Fruit fly (Drosophila melanogaster) whole organism, embryonic: Measurements from ENCODE around the gene CG34290.

Source experiments
- Adf1 ChIP-seq: fragments of 200-800 bp; sonication (Bioruptor generic); IDR thresholded peaks from 2 replicates; pipeline ENCODE4 v1.3.6; 2022; ENCODE audit warnings: missing biosample characterization, missing genetic modification characterization
- Bdp1 ChIP-seq: fragments of 200-800 bp; sonication (Bioruptor generic); optimal IDR thresholded peaks from 3 replicates; lab custom pipeline; 2016; ENCODE audit warnings: missing biosample characterization, missing genetic modification characterization
- Bgb ChIP-seq: fragments of 200-800 bp; sonication (Bioruptor generic); IDR thresholded peaks from 2 replicates; pipeline ENCODE4 v1.3.6; 2022; ENCODE audit warnings: missing biosample characterization, missing genetic modification characterization; ENCODE audit not compliant: partially characterized antibody
- BtbVII ChIP-seq: fragments of 200-800 bp; sonication (Bioruptor generic); optimal IDR thresholded peaks from 3 replicates; lab custom pipeline; 2017; ENCODE audit warnings: missing biosample characterization, mild to moderate bottlenecking, missing genetic modification characterization
- C15 ChIP-seq: fragments of 200-800 bp; sonication (Bioruptor generic); IDR thresholded peaks from 3 replicates; pipeline ENCODE4 v1.3.6; 2022; ENCODE audit warnings: missing biosample characterization, missing genetic modification characterization
- CG10959 ChIP-seq: fragments of 200-800 bp; sonication (Bioruptor generic); IDR thresholded peaks from 2 replicates; pipeline ENCODE4 v1.3.6; 2022; ENCODE audit warnings: missing biosample characterization, missing genetic modification characterization
- CG12236 ChIP-seq: fragments of 200-800 bp; sonication (Bioruptor generic); optimal IDR thresholded peaks from 2 replicates; lab custom pipeline; 2016; ENCODE audit warnings: missing biosample characterization, missing genetic modification characterization
- CG13123 ChIP-seq: fragments of 200-800 bp; sonication (Bioruptor generic); optimal IDR thresholded peaks from 2 replicates; lab custom pipeline; 2016; ENCODE audit warnings: missing biosample characterization, missing genetic modification characterization
- CG17186 ChIP-seq: fragments of 200-800 bp; sonication (Bioruptor generic); optimal IDR thresholded peaks from 3 replicates; lab custom pipeline; 2017; ENCODE audit warnings: missing biosample characterization, missing genetic modification reagents, missing genetic modification characterization
- CG17829 ChIP-seq: fragments of 200-800 bp; optimal IDR thresholded peaks from 2 replicates; lab custom pipeline; 2019; ENCODE audit warnings: missing biosample characterization, mild to moderate bottlenecking, missing genetic modification characterization, moderate library complexity
- CG18476 ChIP-seq: fragments of 200-800 bp; sonication (Bioruptor generic); optimal IDR thresholded peaks from 2 replicates; lab custom pipeline; 2016; ENCODE audit warnings: missing biosample characterization, mild to moderate bottlenecking, missing genetic modification characterization
- CG2120 ChIP-seq: fragments of 200-800 bp; sonication (Bioruptor generic); optimal IDR thresholded peaks from 3 replicates; lab custom pipeline; 2016; ENCODE audit warnings: missing biosample characterization, missing genetic modification characterization
- CG31365 ChIP-seq: fragments of 200-800 bp; sonication (Bioruptor generic); optimal IDR thresholded peaks from 2 replicates; lab custom pipeline; 2018; ENCODE audit warnings: missing biosample characterization, mild to moderate bottlenecking, missing genetic modification characterization
- CG4424 ChIP-seq: fragments of 200-800 bp; sonication (Bioruptor generic); optimal IDR thresholded peaks from 3 replicates; lab custom pipeline; 2016; ENCODE audit warnings: missing biosample characterization, missing genetic modification characterization
- CG4707 ChIP-seq: fragments of 200-800 bp; sonication (Bioruptor generic); optimal IDR thresholded peaks from 2 replicates; lab custom pipeline; 2018; ENCODE audit warnings: missing biosample characterization, mild to moderate bottlenecking, missing genetic modification characterization, moderate library complexity
- CG6689 ChIP-seq: fragments of 200-800 bp; sonication (Bioruptor generic); IDR thresholded peaks from 2 replicates; pipeline ENCODE4 v1.3.6; 2022; ENCODE audit warnings: missing biosample characterization, missing genetic modification characterization
- CG9215 ChIP-seq: fragments of 200-800 bp; sonication (Bioruptor generic); IDR thresholded peaks from 2 replicates; pipeline ENCODE4 v1.3.6; 2022; ENCODE audit warnings: missing biosample characterization, missing genetic modification characterization
- CG9797 ChIP-seq: fragments of 200-800 bp; sonication (Bioruptor generic); optimal IDR thresholded peaks from 3 replicates; lab custom pipeline; 2018; ENCODE audit warnings: missing biosample characterization, mild to moderate bottlenecking, missing genetic modification characterization
- CHES-1-like ChIP-seq: fragments of 200-800 bp; sonication (Bioruptor generic); optimal IDR thresholded peaks from 2 replicates; lab custom pipeline; 2016; ENCODE audit warnings: missing biosample characterization, missing genetic modification characterization
- Dbx ChIP-seq: fragments of 200-800 bp; sonication (Bioruptor generic); IDR thresholded peaks from 3 replicates; pipeline ENCODE4 v1.3.6; 2022; ENCODE audit warnings: missing biosample characterization, missing genetic modification characterization
- Dfd ChIP-seq, 2 experiments: fragments of >200 bp; optimal IDR thresholded peaks; 2 replicates each; lab custom pipeline; 2017; ENCODE audit warnings: missing biosample characterization in 2 of 2, missing genetic modification characterization in 2 of 2
- Dip3 ChIP-seq: fragments of 200-800 bp; sonication (Bioruptor generic); optimal IDR thresholded peaks from 3 replicates; lab custom pipeline; 2016; ENCODE audit warnings: missing biosample characterization, missing genetic modification characterization
- Dll ChIP-seq: fragments of 200-800 bp; sonication (Bioruptor generic); IDR thresholded peaks from 4 replicates; pipeline ENCODE4 v1.3.6; 2022; ENCODE audit warnings: missing biosample characterization, missing genetic modification characterization; ENCODE audit not compliant: partially characterized antibody
- Doc2 ChIP-seq: fragments of 200-800 bp; sonication (Bioruptor generic); IDR thresholded peaks from 2 replicates; pipeline ENCODE4 v1.3.6; 2022; ENCODE audit warnings: missing biosample characterization, missing genetic modification characterization
- Dp ChIP-seq: fragments of 200-800 bp; sonication (Bioruptor generic); optimal IDR thresholded peaks from 2 replicates; lab custom pipeline; 2018; ENCODE audit warnings: missing biosample characterization, mild to moderate bottlenecking, missing genetic modification characterization, moderate library complexity
- E2f1 ChIP-seq: fragments of 200-800 bp; sonication (Bioruptor generic); IDR thresholded peaks from 2 replicates; pipeline ENCODE4 v1.3.6; 2022; ENCODE audit warnings: missing biosample characterization, missing genetic modification characterization
- Fer2 ChIP-seq: fragments of 200-800 bp; sonication (Bioruptor generic); optimal IDR thresholded peaks from 2 replicates; lab custom pipeline; 2018; ENCODE audit warnings: missing biosample characterization, mild to moderate bottlenecking, missing genetic modification characterization, moderate library complexity
- GATAe ChIP-seq: fragments of 200-800 bp; sonication (Bioruptor generic); conservative IDR thresholded peaks from 2 replicates; pipeline ENCODE4 v1.3.6; 2022; ENCODE audit warnings: missing biosample characterization, missing genetic modification characterization
- Hr3 ChIP-seq: fragments of 200-800 bp; sonication (Bioruptor generic); optimal IDR thresholded peaks from 3 replicates; lab custom pipeline; 2016; ENCODE audit warnings: missing biosample characterization, missing genetic modification characterization
- MBD-R2 ChIP-seq: fragments of 200-800 bp; sonication (Bioruptor generic); IDR thresholded peaks from 2 replicates; pipeline ENCODE4 v1.3.6; 2022; ENCODE audit warnings: missing biosample characterization, missing genetic modification characterization
- Oaz ChIP-seq: fragments of 200-800 bp; sonication (Bioruptor generic); IDR thresholded peaks from 2 replicates; pipeline ENCODE4 v1.3.6; 2022; ENCODE audit warnings: missing biosample characterization, missing genetic modification characterization
- Poxn ChIP-seq: fragments of 200-800 bp; sonication (Bioruptor generic); IDR thresholded peaks from 2 replicates; pipeline ENCODE4 v1.3.6; 2022; ENCODE audit warnings: missing biosample characterization, missing genetic modification characterization
- Stat92E ChIP-seq, 3 experiments: fragments of >200 bp in 2 of 3; fragments of 200-800 bp in 1 of 3; sonication (Bioruptor generic) in 1 of 3; optimal IDR thresholded peaks; 2 replicates each; lab custom pipeline; 2017 to 2019; ENCODE audit warnings: missing biosample characterization in 3 of 3, missing genetic modification characterization in 3 of 3, mild to moderate bottlenecking in 1 of 3, moderate library complexity in 1 of 3
- Tbp ChIP-seq: fragments of >200 bp; optimal IDR thresholded peaks from 2 replicates; lab custom pipeline; 2018; ENCODE audit warnings: missing biosample characterization, missing genetic modification characterization
- bcd ChIP-seq: fragments of 200-800 bp; sonication (Bioruptor generic); optimal IDR thresholded peaks from 2 replicates; lab custom pipeline; 2017; ENCODE audit warnings: missing biosample characterization, mild to moderate bottlenecking, missing genetic modification characterization
- ems ChIP-seq: fragments of 200-800 bp; sonication (Bioruptor generic); optimal IDR thresholded peaks from 3 replicates; lab custom pipeline; 2016; ENCODE audit warnings: missing biosample characterization, missing genetic modification characterization
- esg ChIP-seq: fragments of 200-800 bp; sonication (Bioruptor generic); conservative IDR thresholded peaks from 2 replicates; pipeline ENCODE4 v1.3.6; 2022; ENCODE audit warnings: missing biosample characterization, missing genetic modification characterization
- ewg ChIP-seq: fragments of 200-800 bp; sonication (Bioruptor generic); optimal IDR thresholded peaks from 3 replicates; lab custom pipeline; 2017; ENCODE audit warnings: mild to moderate bottlenecking, missing biosample characterization, missing genetic modification reagents, missing genetic modification characterization
- exex ChIP-seq: fragments of 200-800 bp; sonication (Bioruptor generic); optimal IDR thresholded peaks from 4 replicates; lab custom pipeline; 2018; ENCODE audit warnings: missing biosample characterization, mild to moderate bottlenecking, missing genetic modification characterization, moderate library complexity
- fu2 ChIP-seq: fragments of 200-800 bp; sonication (Bioruptor generic); optimal IDR thresholded peaks from 2 replicates; lab custom pipeline; 2016; ENCODE audit warnings: missing biosample characterization, missing genetic modification characterization
- gfzf ChIP-seq: fragments of 200-800 bp; sonication (Bioruptor generic); optimal IDR thresholded peaks from 2 replicates; lab custom pipeline; 2016; ENCODE audit warnings: missing biosample characterization, mild to moderate bottlenecking, missing genetic modification characterization, moderate library complexity
- ham ChIP-seq: fragments of 200-800 bp; sonication (Bioruptor generic); IDR thresholded peaks from 2 replicates; pipeline ENCODE4 v1.3.6; 2022; ENCODE audit warnings: missing biosample characterization, missing genetic modification characterization
- her ChIP-seq: fragments of 200-800 bp; sonication (Bioruptor generic); optimal IDR thresholded peaks from 2 replicates; lab custom pipeline; 2016; ENCODE audit warnings: missing biosample characterization, missing genetic modification characterization
- jing ChIP-seq: fragments of 200-800 bp; sonication (Bioruptor generic); optimal IDR thresholded peaks from 2 replicates; lab custom pipeline; 2018; ENCODE audit warnings: missing biosample characterization, mild to moderate bottlenecking, missing genetic modification characterization
- klu ChIP-seq: fragments of 200-800 bp; sonication (Bioruptor generic); IDR thresholded peaks from 2 replicates; pipeline ENCODE4 v1.3.6; 2022; ENCODE audit warnings: missing biosample characterization, missing genetic modification characterization
- oc ChIP-seq: fragments of 200-800 bp; sonication (Bioruptor generic); optimal IDR thresholded peaks from 2 replicates; lab custom pipeline; 2018; ENCODE audit warnings: missing biosample characterization, mild to moderate bottlenecking, missing genetic modification characterization, moderate library complexity
- sc ChIP-seq, 3 experiments: fragments of >200 bp in 2 of 3; fragments of 200-800 bp in 1 of 3; sonication (Bioruptor generic) in 1 of 3; optimal IDR thresholded peaks; 2 replicates in 2 of 3; 3 replicates in 1 of 3; lab custom pipeline; 2017; ENCODE audit warnings: mild to moderate bottlenecking in 1 of 3, missing biosample characterization in 1 of 3, missing genetic modification characterization in 1 of 3, missing genetic modification reagents in 1 of 3
- sima ChIP-seq: fragments of 200-800 bp; sonication (Bioruptor generic); optimal IDR thresholded peaks from 2 replicates; lab custom pipeline; 2016; ENCODE audit warnings: missing biosample characterization, missing genetic modification characterization
- slou ChIP-seq: fragments of 200-800 bp; sonication (Bioruptor generic); optimal IDR thresholded peaks from 3 replicates; lab custom pipeline; 2016; ENCODE audit warnings: missing biosample characterization, missing genetic modification characterization
- sug ChIP-seq: fragments of 200-800 bp; optimal IDR thresholded peaks from 2 replicates; lab custom pipeline; 2019; ENCODE audit warnings: missing biosample characterization, mild to moderate bottlenecking, missing genetic modification characterization, moderate library complexity
- ttk ChIP-seq: fragments of 200-800 bp; sonication (Bioruptor generic); IDR thresholded peaks from 2 replicates; pipeline ENCODE4 v2.1.2; 2022; ENCODE audit warnings: missing biosample characterization, missing genetic modification characterization

CG34290 gene

dm6 chr3R:24252494-24252893, 37.1 kb downstream of the CG34290 start, which contains the start of gene beta-PheRS (continued):
- TF ChIP-seq CG17829, result peak; percentile 76
- no peak for TF ChIP-seq klu
- no peak for TF ChIP-seq CG12236 (GFP tag; lab: Kevin White, UChicago)
- peak; percentile 75 for TF ChIP-seq CG2120 (GFP tag; lab: Kevin White, UChicago)
- TF ChIP-seq sc (optimal IDR thresholded peaks at IDR 0.05; lab: Kevin White, UChicago), result no peak
- TF ChIP-seq sc (GFP tag; optimal IDR thresholded peaks at IDR 0.05; lab: Kevin White, UChicago), result no peak
- TF ChIP-seq esg, result 0 out of 2 replicates have a peak, but pooled peaks have one; percentile 29
- no peak for TF ChIP-seq CG13123 (GFP tag; lab: Kevin White, UChicago)
- no peak for TF ChIP-seq Oaz (GFP tag; lab: Robert Waterston, UW)
- TF ChIP-seq Doc2 (GFP tag; lab: Robert Waterston, UW), result no peak
- no peak for TF ChIP-seq ewg
- no peak for TF ChIP-seq CG31365 (tag; lab: Kevin White, UChicago)
- no peak for TF ChIP-seq bcd (GFP tag; lab: Kevin White, UChicago)
- TF ChIP-seq Bgb (GFP tag; lab: Robert Waterston, UW), result peak; percentile 96
- peak; percentile 78 for TF ChIP-seq gfzf (GFP tag; lab: Kevin White, UChicago)
- peak; percentile 59 for TF ChIP-seq Adf1 (GFP tag; lab: Robert Waterston, UW)
- TF ChIP-seq sima, result no peak
- peak; percentile 88 for TF ChIP-seq Dll
- peak; percentile 33 for TF ChIP-seq fu2 (GFP tag; lab: Kevin White, UChicago)
- no peak for TF ChIP-seq Stat92E (GFP tag; optimal IDR thresholded peaks at IDR 0.05; lab: Kevin White, UChicago)
- TF ChIP-seq CG6689 (GFP tag; lab: Robert Waterston, UW), result peak; percentile 36; the same call in 1 of the 2 replicates
- peak; percentile 99 for TF ChIP-seq MBD-R2 (GFP tag; lab: Robert Waterston, UW)
- peak; percentile 62 for TF ChIP-seq her (GFP tag; lab: Kevin White, UChicago)
- peak; percentile 50; the same call in 1 of the 2 replicates for TF ChIP-seq CG9215
- peak; percentile 9; the same call in 1 of the 2 replicates for TF ChIP-seq ttk
- TF ChIP-seq sug (tag; lab: Kevin White, UChicago), result no peak
- no peak for TF ChIP-seq Tbp (GFP tag; lab: Kevin White, UChicago)
- peak; percentile 47; the same call in 1 of the 2 replicates for TF ChIP-seq CG10959
- no peak for TF ChIP-seq CG4424 (GFP tag; lab: Kevin White, UChicago)
- no peak for TF ChIP-seq exex (tag; lab: Kevin White, UChicago)
- TF ChIP-seq CG18476 (GFP tag; lab: Kevin White, UChicago), result peak; percentile 4
- TF ChIP-seq slou (GFP tag; lab: Kevin White, UChicago), result no peak
- no peak for TF ChIP-seq CG4707 (GFP tag; lab: Kevin White, UChicago)
- TF ChIP-seq Dip3 (GFP tag; lab: Kevin White, UChicago), result peak; percentile 28
- peak; percentile 7; the same call in 1 of the 2 replicates for TF ChIP-seq E2f1 (GFP tag; lab: Robert Waterston, UW)
- peak; percentile 69 for TF ChIP-seq CHES-1-like (GFP tag; lab: Kevin White, UChicago)
- TF ChIP-seq C15 (GFP tag; lab: Robert Waterston, UW), result 0 out of 3 replicates have a peak, but pooled peaks have one; percentile 57
- TF ChIP-seq ems, result peak; percentile 49
- 0 out of 2 replicates have a peak, but pooled peaks have one; percentile 32 for TF ChIP-seq GATAe (GFP tag; lab: Robert Waterston, UW)
- TF ChIP-seq Fer2 (tag; lab: Kevin White, UChicago), result no peak
- TF ChIP-seq oc (tag; lab: Kevin White, UChicago), result no peak
- TF ChIP-seq Hr3, result peak; percentile 94
- no peak for TF ChIP-seq BtbVII (GFP tag; lab: Kevin White, UChicago)
- no peak for TF ChIP-seq ham
- peak; percentile 93 for TF ChIP-seq CG9797 (GFP tag; lab: Kevin White, UChicago)
- peak; percentile 53 for TF ChIP-seq CG17186 (GFP tag; lab: Kevin White, UChicago)
- no peak for TF ChIP-seq Dfd (GFP tag; optimal IDR thresholded peaks at IDR 0.05; lab: Kevin White, UChicago)
- TF ChIP-seq Poxn (GFP tag; lab: Robert Waterston, UW), result no peak
- TF ChIP-seq Bdp1 (GFP tag; lab: Kevin White, UChicago), result peak; percentile 29
- TF ChIP-seq jing (GFP tag; lab: Kevin White, UChicago), result no peak
- peak; percentile 88 for TF ChIP-seq Dbx (GFP tag; lab: Robert Waterston, UW)
- peak; percentile 55 for TF ChIP-seq Dp (GFP tag; lab: Kevin White, UChicago)
